Fruit fly (Drosophila melanogaster) whole organism, embryonic: Measurements from ENCODE around the gene twe.

Experiments used
- Asciz ChIP-seq: fragments of 200-800 bp; sonication (Bioruptor generic); optimal IDR thresholded peaks from 2 replicates; lab custom pipeline; 2017; ENCODE audit warnings: missing biosample characterization, mild to moderate bottlenecking, missing genetic modification characterization, missing genetic modification reagents
- Bdp1 ChIP-seq: fragments of 200-800 bp; sonication (Bioruptor generic); optimal IDR thresholded peaks from 3 replicates; lab custom pipeline; 2016; ENCODE audit warnings: missing biosample characterization, missing genetic modification characterization
- CG11247 ChIP-seq: fragments of 200-800 bp; sonication (Bioruptor generic); IDR thresholded peaks from 2 replicates; pipeline ENCODE4 v1.3.6; 2022; ENCODE audit warnings: missing biosample characterization, missing genetic modification characterization
- CG11456 ChIP-seq: fragments of 200-800 bp; sonication (Bioruptor generic); IDR thresholded peaks from 3 replicates; pipeline ENCODE4 v1.3.6; 2022; ENCODE audit warnings: missing biosample characterization, missing genetic modification characterization
- CG11695 ChIP-seq: fragments of 200-800 bp; sonication (Bioruptor generic); IDR thresholded peaks from 3 replicates; pipeline ENCODE4 v1.3.6; 2022; ENCODE audit warnings: missing biosample characterization, missing genetic modification characterization
- CG12155 ChIP-seq: fragments of 200-800 bp; sonication (Bioruptor generic); optimal IDR thresholded peaks from 3 replicates; lab custom pipeline; 2016; ENCODE audit warnings: missing biosample characterization, missing genetic modification characterization
- CG12219 ChIP-seq: fragments of 200-800 bp; sonication (Bioruptor generic); optimal IDR thresholded peaks from 3 replicates; lab custom pipeline; 2018; ENCODE audit warnings: missing biosample characterization, mild to moderate bottlenecking, missing genetic modification characterization
- CG13287 ChIP-seq: fragments of 200-800 bp; sonication (Bioruptor generic); IDR thresholded peaks from 2 replicates; pipeline ENCODE4 v1.3.6; 2022; ENCODE audit warnings: missing biosample characterization, missing genetic modification characterization; ENCODE audit not compliant: partially characterized antibody
- CG13296 ChIP-seq: fragments of 200-800 bp; sonication (Bioruptor generic); optimal IDR thresholded peaks from 3 replicates; lab custom pipeline; 2018; ENCODE audit warnings: missing biosample characterization, mild to moderate bottlenecking, missing genetic modification characterization
- CG13624 ChIP-seq: fragments of 200-800 bp; sonication (Bioruptor generic); optimal IDR thresholded peaks from 2 replicates; lab custom pipeline; 2016; ENCODE audit warnings: missing biosample characterization, missing genetic modification characterization
- CG13894 ChIP-seq: fragments of 200-800 bp; sonication (Bioruptor generic); optimal IDR thresholded peaks from 3 replicates; lab custom pipeline; 2018; ENCODE audit warnings: missing biosample characterization, mild to moderate bottlenecking, missing genetic modification characterization, moderate library complexity
- CG14667 ChIP-seq: fragments of 200-800 bp; sonication (Bioruptor generic); IDR thresholded peaks from 2 replicates; pipeline ENCODE4 v1.3.6; 2022; ENCODE audit warnings: missing biosample characterization, missing genetic modification characterization
- CG15479 ChIP-seq: fragments of 200-800 bp; sonication (Bioruptor generic); optimal IDR thresholded peaks from 3 replicates; lab custom pipeline; 2019; ENCODE audit warnings: missing biosample characterization, mild to moderate bottlenecking, missing genetic modification characterization, moderate library complexity
- CG15696 ChIP-seq: fragments of 200-800 bp; sonication (Bioruptor generic); optimal IDR thresholded peaks from 2 replicates; lab custom pipeline; 2019; ENCODE audit warnings: missing biosample characterization, mild to moderate bottlenecking, missing genetic modification characterization, moderate library complexity
- CG1602 ChIP-seq: fragments of 200-800 bp; sonication (Bioruptor generic); optimal IDR thresholded peaks from 3 replicates; lab custom pipeline; 2016; ENCODE audit warnings: missing biosample characterization, missing genetic modification characterization
- CG17612 ChIP-seq: fragments of 200-800 bp; sonication (Bioruptor generic); IDR thresholded peaks from 2 replicates; pipeline ENCODE4 v1.3.6; 2022; ENCODE audit warnings: missing biosample characterization, missing genetic modification characterization
- CG4282 ChIP-seq: fragments of 200-800 bp; sonication (Bioruptor generic); optimal IDR thresholded peaks from 2 replicates; lab custom pipeline; 2016; ENCODE audit warnings: missing biosample characterization, missing genetic modification characterization
- CG4854 ChIP-seq: fragments of 200-800 bp; sonication (Bioruptor generic); optimal IDR thresholded peaks from 2 replicates; lab custom pipeline; 2016; ENCODE audit warnings: missing biosample characterization, missing genetic modification characterization, inconsistent platforms
- CG6813 ChIP-seq: fragments of 200-800 bp; sonication (Bioruptor generic); optimal IDR thresholded peaks from 2 replicates; lab custom pipeline; 2017; ENCODE audit warnings: missing biosample characterization, missing genetic modification characterization, mild to moderate bottlenecking, moderate library complexity, missing genetic modification reagents
- CG7928 ChIP-seq: fragments of 200-800 bp; sonication (Bioruptor generic); optimal IDR thresholded peaks from 2 replicates; lab custom pipeline; 2017; ENCODE audit warnings: missing biosample characterization, mild to moderate bottlenecking, missing genetic modification characterization
- CG7987 ChIP-seq: fragments of 200-800 bp; sonication (Bioruptor generic); optimal IDR thresholded peaks from 2 replicates; lab custom pipeline; 2018; ENCODE audit warnings: missing biosample characterization, mild to moderate bottlenecking, missing genetic modification characterization, moderate library complexity
- CG8944 ChIP-seq: fragments of 200-800 bp; sonication (Bioruptor generic); optimal IDR thresholded peaks from 3 replicates; lab custom pipeline; 2016; ENCODE audit warnings: missing biosample characterization, missing genetic modification characterization
- CG9215 ChIP-seq: fragments of 200-800 bp; sonication (Bioruptor generic); IDR thresholded peaks from 2 replicates; pipeline ENCODE4 v1.3.6; 2022; ENCODE audit warnings: missing biosample characterization, missing genetic modification characterization
- CG9797 ChIP-seq: fragments of 200-800 bp; sonication (Bioruptor generic); optimal IDR thresholded peaks from 3 replicates; lab custom pipeline; 2018; ENCODE audit warnings: missing biosample characterization, mild to moderate bottlenecking, missing genetic modification characterization
- Doc2 ChIP-seq: fragments of 200-800 bp; sonication (Bioruptor generic); IDR thresholded peaks from 2 replicates; pipeline ENCODE4 v1.3.6; 2022; ENCODE audit warnings: missing biosample characterization, missing genetic modification characterization
- Gsc ChIP-seq: fragments of 200-800 bp; sonication (Bioruptor generic); IDR thresholded peaks from 2 replicates; pipeline ENCODE4 v1.3.6; 2022; ENCODE audit warnings: missing biosample characterization, missing genetic modification characterization
- HHEX ChIP-seq: fragments of 200-800 bp; sonication (Bioruptor generic); optimal IDR thresholded peaks from 3 replicates; lab custom pipeline; 2017; ENCODE audit warnings: missing biosample characterization, mild to moderate bottlenecking, missing genetic modification characterization, missing genetic modification reagents
- Hand ChIP-seq: fragments of 200-800 bp; sonication (Bioruptor generic); optimal IDR thresholded peaks from 2 replicates; lab custom pipeline; 2017; ENCODE audit warnings: mild to moderate bottlenecking, missing biosample characterization, missing genetic modification reagents, missing genetic modification characterization
- Mes4 ChIP-seq: fragments of 200-800 bp; sonication (Bioruptor generic); optimal IDR thresholded peaks from 2 replicates; lab custom pipeline; 2016; ENCODE audit warnings: missing biosample characterization, missing genetic modification characterization
- Nf-YA ChIP-seq: fragments of 200-800 bp; sonication (Bioruptor generic); IDR thresholded peaks from 2 replicates; pipeline ENCODE4 v1.3.6; 2022; ENCODE audit warnings: missing biosample characterization, missing genetic modification characterization
- Optix ChIP-seq: fragments of 200-800 bp; sonication (Bioruptor generic); IDR thresholded peaks from 3 replicates; pipeline ENCODE4 v1.3.6; 2022; ENCODE audit warnings: missing biosample characterization, missing genetic modification characterization
- PHDP ChIP-seq: fragments of 200-800 bp; sonication (Bioruptor generic); optimal IDR thresholded peaks from 3 replicates; lab custom pipeline; 2018; ENCODE audit warnings: missing biosample characterization, mild to moderate bottlenecking, missing genetic modification characterization, moderate library complexity
- Tbp ChIP-seq: fragments of >200 bp; optimal IDR thresholded peaks from 2 replicates; lab custom pipeline; 2018; ENCODE audit warnings: missing biosample characterization, missing genetic modification characterization
- Xbp1 ChIP-seq: fragments of 200-800 bp; sonication (Bioruptor generic); optimal IDR thresholded peaks from 3 replicates; lab custom pipeline; 2016; ENCODE audit warnings: missing biosample characterization, mild to moderate bottlenecking, missing genetic modification characterization
- ap ChIP-seq: fragments of 200-800 bp; sonication (Bioruptor generic); IDR thresholded peaks from 2 replicates; pipeline ENCODE4 v1.3.6; 2022; ENCODE audit warnings: missing biosample characterization, missing genetic modification characterization
- ato ChIP-seq: fragments of 200-800 bp; sonication (Bioruptor generic); IDR thresholded peaks from 2 replicates; pipeline ENCODE4 v1.3.6; 2022; ENCODE audit warnings: missing biosample characterization, missing genetic modification characterization; ENCODE audit not compliant: partially characterized antibody
- br ChIP-seq: fragments of >200 bp; optimal IDR thresholded peaks from 2 replicates; lab custom pipeline; 2017
- croc ChIP-seq: fragments of 200-800 bp; sonication (Bioruptor generic); conservative IDR thresholded peaks from 3 replicates; pipeline ENCODE4 v1.3.6; 2022; ENCODE audit warnings: missing biosample characterization, missing genetic modification characterization
- fd3F ChIP-seq: fragments of 200-800 bp; sonication (Bioruptor generic); optimal IDR thresholded peaks from 2 replicates; lab custom pipeline; 2018; ENCODE audit warnings: missing biosample characterization, mild to moderate bottlenecking, missing genetic modification characterization, moderate library complexity
- gcm2 ChIP-seq: fragments of 200-800 bp; sonication (Bioruptor generic); optimal IDR thresholded peaks from 2 replicates; lab custom pipeline; 2016; ENCODE audit warnings: missing biosample characterization, missing genetic modification characterization
- gfzf ChIP-seq: fragments of 200-800 bp; sonication (Bioruptor generic); optimal IDR thresholded peaks from 2 replicates; lab custom pipeline; 2016; ENCODE audit warnings: missing biosample characterization, mild to moderate bottlenecking, missing genetic modification characterization, moderate library complexity
- grn ChIP-seq: fragments of 200-800 bp; sonication (Bioruptor generic); optimal IDR thresholded peaks from 3 replicates; lab custom pipeline; 2017; ENCODE audit warnings: missing biosample characterization, missing genetic modification characterization
- peb ChIP-seq: fragments of 200-800 bp; sonication (Bioruptor generic); IDR thresholded peaks from 2 replicates; pipeline ENCODE4 v1.3.6; 2022; ENCODE audit warnings: missing biosample characterization, missing genetic modification characterization
- psq ChIP-seq: fragments of 200-800 bp; sonication (Bioruptor generic); optimal IDR thresholded peaks from 2 replicates; lab custom pipeline; 2017; ENCODE audit warnings: missing biosample characterization, missing genetic modification characterization
- pzg ChIP-seq: fragments of 200-800 bp; sonication (Bioruptor generic); optimal IDR thresholded peaks from 3 replicates; lab custom pipeline; 2018; ENCODE audit warnings: missing biosample characterization, mild to moderate bottlenecking, missing genetic modification characterization, moderate library complexity
- schlank ChIP-seq: fragments of 200-800 bp; sonication (Bioruptor generic); optimal IDR thresholded peaks from 2 replicates; lab custom pipeline; 2018; ENCODE audit warnings: missing biosample characterization, mild to moderate bottlenecking, missing genetic modification characterization
- ssp ChIP-seq: fragments of 200-800 bp; sonication (Bioruptor generic); IDR thresholded peaks from 2 replicates; pipeline ENCODE4 v1.3.6; 2022; ENCODE audit warnings: missing biosample characterization, missing genetic modification characterization
- stwl ChIP-seq: fragments of 200-800 bp; sonication (Bioruptor generic); optimal IDR thresholded peaks from 3 replicates; lab custom pipeline; 2018; ENCODE audit warnings: missing biosample characterization, mild to moderate bottlenecking, missing genetic modification characterization, moderate library complexity
- toy ChIP-seq: fragments of 200-800 bp; sonication (Bioruptor generic); IDR thresholded peaks from 2 replicates; pipeline ENCODE4 v1.3.6; 2022; ENCODE audit warnings: missing biosample characterization, missing genetic modification characterization
- wek ChIP-seq: fragments of 200-800 bp; sonication (Bioruptor generic); optimal IDR thresholded peaks from 3 replicates; lab custom pipeline; 2018; ENCODE audit warnings: missing biosample characterization, mild to moderate bottlenecking, missing genetic modification characterization, moderate library complexity
- zen ChIP-seq: fragments of 200-800 bp; sonication (Bioruptor generic); optimal IDR thresholded peaks from 3 replicates; lab custom pipeline; 2018; ENCODE audit warnings: missing biosample characterization, mild to moderate bottlenecking, missing genetic modification characterization, moderate library complexity

Gene twe

dm6 chr2L:16279774-16280252 lies 18.1 kb upstream of the twe start (continued):
- TF ChIP-seq toy (GFP tag; lab: Robert Waterston, UW) (no peak), CG11456 (GFP tag; lab: Robert Waterston, UW) (0 out of 3 replicates have a peak, but pooled peaks have one; percentile 18), psq (GFP tag; lab: Kevin White, UChicago) (peak; percentile 81), CG7987 (GFP tag; lab: Kevin White, UChicago) (peak; percentile 74), CG13894 (tag; lab: Kevin White, UChicago) (no peak), wek (GFP tag; lab: Kevin White, UChicago) (peak; percentile 91), CG12155 (GFP tag; lab: Kevin White, UChicago) (peak; percentile 83), CG13624 (GFP tag; lab: Kevin White, UChicago) (peak; percentile 67), CG11247 (GFP tag; lab: Robert Waterston, UW) (no peak), Gsc (GFP tag; lab: Robert Waterston, UW) (no peak), Mes4 (GFP tag; lab: Kevin White, UChicago) (peak; percentile 81), ap (GFP tag; lab: Robert Waterston, UW) (peak; percentile 71), Bdp1 (GFP tag; lab: Kevin White, UChicago) (peak; percentile 56), Xbp1 (GFP tag; lab: Kevin White, UChicago) (peak; percentile 96), CG4854 (peak; percentile 84), CG9215 (peak; percentile 39; the same call in 1 of the 2 replicates), gfzf (GFP tag; lab: Kevin White, UChicago) (no peak), CG17612 (GFP tag; lab: Robert Waterston, UW) (no peak), CG14667 (GFP tag; lab: Robert Waterston, UW) (peak; percentile 55; the same call in 1 of the 2 replicates), Optix (peak; percentile 64; the same call in 1 of the 3 replicates), CG13287 (GFP tag; lab: Robert Waterston, UW) (no peak), schlank (tag; lab: Kevin White, UChicago) (peak; percentile 45), Doc2 (GFP tag; lab: Robert Waterston, UW) (peak; percentile 56; the same call in 1 of the 2 replicates), gcm2 (GFP tag; lab: Kevin White, UChicago) (peak; percentile 66), Hand (GFP tag; lab: Kevin White, UChicago) (peak; percentile 59), peb (peak; percentile 80), CG6813 (peak; percentile 78), CG1602 (peak; percentile 92), stwl (tag; lab: Kevin White, UChicago) (peak; percentile 48), zen (tag; lab: Kevin White, UChicago) (peak; percentile 59), croc (GFP tag; lab: Robert Waterston, UW) (peak; percentile 80), pzg (no peak), fd3F (GFP tag; lab: Kevin White, UChicago) (peak; percentile 85), CG15479 (no peak), CG11695 (GFP tag; lab: Robert Waterston, UW) (peak; percentile 72; the same call in 2 of the 3 replicates), CG13296 (GFP tag; lab: Kevin White, UChicago) (peak; percentile 87), br (lab: Kevin White, UChicago) (no peak), grn (peak; percentile 60), ssp (GFP tag; lab: Robert Waterston, UW) (peak; percentile 44; the same call in 1 of the 2 replicates), Asciz (GFP tag; lab: Kevin White, UChicago) (peak; percentile 96), Tbp (GFP tag; lab: Kevin White, UChicago) (no peak), CG9797 (peak; percentile 10), CG12219 (GFP tag; lab: Kevin White, UChicago) (peak; percentile 91), ato (no peak), CG4282 (GFP tag; lab: Kevin White, UChicago) (peak; percentile 30), CG8944 (peak; percentile 78), Nf-YA (GFP tag; lab: Robert Waterston, UW) (0 out of 2 replicates have a peak, but pooled peaks have one; percentile 12), CG7928 (GFP tag; lab: Kevin White, UChicago) (peak; percentile 36), PHDP (peak; percentile 94), CG15696 (peak; percentile 84), HHEX (GFP tag; lab: Kevin White, UChicago) (peak; percentile 90)
